Worm (Caenorhabditis elegans) whole organism, young adult: ENCODE data around the gene fbxa-135.

Source experiments
- B0261.1 ChIP-seq: sonication (generic microtip); optimal IDR thresholded peaks from 2 replicates; lab custom pipeline; 2016; ENCODE audit warnings: mild to moderate bottlenecking, missing genetic modification characterization, moderate library complexity, missing compliant biosample characterization
- D2030.7 ChIP-seq: fragments of 200-800 bp; sonication (Bioruptor generic); IDR thresholded peaks from 2 replicates; pipeline ENCODE4 v1.3.6; 2022; ENCODE audit warnings: missing genetic modification reagents, missing genetic modification characterization, missing compliant biosample characterization
- F22D6.2 ChIP-seq: sonication (generic microtip); optimal IDR thresholded peaks from 2 replicates; lab custom pipeline; 2016; ENCODE audit warnings: mild to moderate bottlenecking, missing genetic modification characterization, missing compliant biosample characterization
- F52B5.7 ChIP-seq: sonication (generic microtip); optimal IDR thresholded peaks from 2 replicates; lab custom pipeline; 2016; ENCODE audit warnings: mild to moderate bottlenecking, missing genetic modification characterization, missing compliant biosample characterization
- T07F8.4 ChIP-seq: sonication (generic microtip); optimal IDR thresholded peaks from 2 replicates; lab custom pipeline; 2016; ENCODE audit warnings: mild to moderate bottlenecking, missing genetic modification characterization, moderate library complexity, missing compliant biosample characterization
- Y53F4B.3 ChIP-seq: fragments of 200-800 bp; sonication (Bioruptor generic); IDR thresholded peaks from 2 replicates; pipeline ENCODE4 v1.3.6; 2022; ENCODE audit warnings: missing genetic modification reagents, missing genetic modification characterization, missing compliant biosample characterization
- Y53G8AR.9 ChIP-seq: fragments of 200-800 bp; sonication (Bioruptor generic); conservative IDR thresholded peaks from 2 replicates; pipeline ENCODE4 v1.3.6; 2022; ENCODE audit warnings: missing genetic modification reagents, missing genetic modification characterization, missing compliant biosample characterization
- Y67H2A.10 ChIP-seq: fragments of 200-800 bp; sonication (Bioruptor generic); conservative IDR thresholded peaks from 2 replicates; pipeline ENCODE4 v1.3.6; 2022; ENCODE audit warnings: missing genetic modification reagents, missing genetic modification characterization, missing compliant biosample characterization
- Y79H2A.3 ChIP-seq: fragments of 200-800 bp; sonication (Bioruptor generic); conservative IDR thresholded peaks from 2 replicates; pipeline ENCODE4 v1.3.6; 2022; ENCODE audit warnings: missing genetic modification reagents, missing genetic modification characterization, missing compliant biosample characterization
- atf-7 ChIP-seq: sonication (generic microtip); optimal IDR thresholded peaks from 2 replicates; lab custom pipeline; 2017; ENCODE audit warnings: mild to moderate bottlenecking, missing genetic modification characterization, missing compliant biosample characterization
- attf-6 ChIP-seq: fragments of 200-800 bp; sonication (Bioruptor generic); IDR thresholded peaks from 2 replicates; pipeline ENCODE4 v1.3.6; 2022; ENCODE audit warnings: missing genetic modification reagents, missing genetic modification characterization, missing compliant biosample characterization
- ceh-40 ChIP-seq: fragments of 200-800 bp; sonication (Bioruptor generic); IDR thresholded peaks from 2 replicates; pipeline ENCODE4 v1.3.6; 2022; ENCODE audit warnings: missing genetic modification characterization, missing compliant biosample characterization
- ceh-79 ChIP-seq: sonication (generic microtip); optimal IDR thresholded peaks from 2 replicates; lab custom pipeline; 2017; ENCODE audit warnings: mild to moderate bottlenecking, missing genetic modification characterization, missing compliant biosample characterization
- die-1 ChIP-seq: sonication (generic microtip); optimal IDR thresholded peaks from 2 replicates; lab custom pipeline; 2016; ENCODE audit warnings: missing genotype, mild to moderate bottlenecking, missing genetic modification characterization, missing compliant biosample characterization
- dpl-1 ChIP-seq: fragments of 150-350 bp; optimal IDR thresholded peaks from 2 replicates; lab custom pipeline; 2014; ENCODE audit warnings: missing biosample characterization, missing genetic modification reagents, missing genetic modification characterization
- egl-18 ChIP-seq: fragments of 200-800 bp; sonication (Bioruptor generic); IDR thresholded peaks from 2 replicates; pipeline ENCODE4 v1.3.6; 2022; ENCODE audit warnings: missing genetic modification reagents, missing genetic modification characterization, missing compliant biosample characterization
- him-1 ChIP-seq: sonication (generic microtip); optimal IDR thresholded peaks from 2 replicates; lab custom pipeline; 2016; ENCODE audit warnings: missing genotype, missing genetic modification reagents, missing genetic modification characterization, missing compliant biosample characterization
- hlh-26 ChIP-seq: fragments of 200-800 bp; sonication (Bioruptor generic); conservative IDR thresholded peaks from 2 replicates; pipeline ENCODE4 v1.3.6; 2022; ENCODE audit warnings: missing genetic modification reagents, missing genetic modification characterization, missing compliant biosample characterization
- hmg-1.2 ChIP-seq: fragments of 200-800 bp; sonication (Bioruptor generic); IDR thresholded peaks from 2 replicates; pipeline ENCODE4 v1.3.6; 2022; ENCODE audit warnings: missing genetic modification reagents, missing genetic modification characterization, missing compliant biosample characterization
- hsf-1 ChIP-seq: fragments of 200-800 bp; sonication (Bioruptor generic); IDR thresholded peaks from 2 replicates; pipeline ENCODE4 v1.3.6; 2022; ENCODE audit warnings: missing genetic modification reagents, missing genetic modification characterization, missing compliant biosample characterization
- lin-40 ChIP-seq: sonication (generic microtip); optimal IDR thresholded peaks from 2 replicates; lab custom pipeline; 2016; ENCODE audit warnings: missing genetic modification characterization, mild to moderate bottlenecking, missing compliant biosample characterization, missing genotype, missing genetic modification reagents
- lsy-27 ChIP-seq: sonication (generic microtip); optimal IDR thresholded peaks from 2 replicates; lab custom pipeline; 2017; ENCODE audit warnings: missing genetic modification characterization, mild to moderate bottlenecking, missing compliant biosample characterization, antibody characterized with exemption, missing genotype, borderline replicate concordance; ENCODE audit not compliant: insufficient read depth
- madf-10 ChIP-seq: sonication (generic microtip); optimal IDR thresholded peaks from 2 replicates; lab custom pipeline; 2016; ENCODE audit warnings: mild to moderate bottlenecking, missing genetic modification characterization, missing compliant biosample characterization
- madf-6 ChIP-seq: fragments of 200-800 bp; sonication (Bioruptor generic); IDR thresholded peaks from 2 replicates; pipeline ENCODE4 v1.3.6; 2022; ENCODE audit warnings: missing genetic modification reagents, missing genetic modification characterization, missing compliant biosample characterization
- madf-8 ChIP-seq: fragments of 200-800 bp; sonication (Bioruptor generic); conservative IDR thresholded peaks from 2 replicates; pipeline ENCODE4 v1.3.6; 2022; ENCODE audit warnings: missing genetic modification reagents, missing genetic modification characterization, missing compliant biosample characterization
- mes-4 ChIP-seq: sonication (generic microtip); optimal IDR thresholded peaks from 2 replicates; lab custom pipeline; 2016; ENCODE audit warnings: missing genotype, missing genetic modification characterization, missing compliant biosample characterization
- nhr-120 ChIP-seq: fragments of 200-800 bp; sonication (Bioruptor generic); IDR thresholded peaks from 2 replicates; pipeline ENCODE4 v1.3.6; 2022; ENCODE audit warnings: missing genetic modification characterization, missing compliant biosample characterization
- pbrm-1 ChIP-seq: fragments of 200-800 bp; sonication (Bioruptor generic); IDR thresholded peaks from 2 replicates; pipeline ENCODE4 v1.3.6; 2022; ENCODE audit warnings: missing genetic modification reagents, missing genetic modification characterization, missing compliant biosample characterization
- rcor-1 ChIP-seq: fragments of 200-800 bp; sonication (Bioruptor generic); IDR thresholded peaks from 2 replicates; pipeline ENCODE4 v1.3.6; 2022; ENCODE audit warnings: missing genetic modification reagents, missing genetic modification characterization, missing compliant biosample characterization
- rpc-1 ChIP-seq, 2 experiments: fragments of 150-350 bp in 1 of 2; sonication (generic microtip) in 1 of 2; optimal IDR thresholded peaks; 2 replicates each; lab custom pipeline; 2014 to 2018; ENCODE audit warnings: missing biosample characterization in 1 of 2, missing genetic modification characterization in 1 of 2, missing genetic modification reagents in 1 of 2, missing genotype in 1 of 2
- tbp1 ChIP-seq: fragments of 200-800 bp; sonication (Bioruptor generic); optimal IDR thresholded peaks from 2 replicates; lab custom pipeline; 2018; ENCODE audit warnings: mild to moderate bottlenecking, missing genetic modification characterization, missing compliant biosample characterization
- zim-3 ChIP-seq: sonication (generic microtip); optimal IDR thresholded peaks from 2 replicates; lab custom pipeline; 2017; ENCODE audit warnings: mild to moderate bottlenecking, missing genetic modification characterization, moderate library complexity, missing compliant biosample characterization
- ztf-6 ChIP-seq: fragments of 200-800 bp; sonication (Bioruptor generic); IDR thresholded peaks from 2 replicates; pipeline ENCODE4 v1.3.6; 2022; ENCODE audit warnings: missing genetic modification reagents, missing genetic modification characterization, missing compliant biosample characterization

Gene fbxa-135

ce11 chrV:15361412-15361811 lies 40.7 kb upstream of the fbxa-135 start, which contains the start of gene ech-1.1:
Gene ech-1.1 (minus strand): TSS chrV:15361512.
- 0 out of 2 replicates have a peak, but pooled peaks have one; percentile 45 for TF ChIP-seq hmg-1.2 (GFP tag; lab: Robert Waterston, UW)

DNA sequence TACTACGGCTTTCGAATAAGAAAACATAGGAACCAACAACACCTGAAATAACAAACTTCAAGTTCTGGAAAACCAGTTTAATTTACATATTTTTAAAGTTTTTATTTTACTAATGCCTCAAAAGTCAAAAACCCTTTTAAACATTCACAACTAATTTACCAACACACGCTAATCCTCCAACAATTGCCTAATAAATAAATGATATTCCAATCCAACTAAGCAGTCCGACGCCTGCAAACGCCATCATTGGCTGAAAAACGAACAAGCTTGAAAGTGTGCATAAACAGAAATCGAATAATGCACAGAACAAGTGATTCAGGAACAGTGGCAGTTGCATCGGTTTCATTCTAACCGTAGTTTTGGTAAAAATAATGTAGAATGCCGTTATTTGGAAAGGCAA lies 34.3 kb upstream of the fbxa-135 start:
- TF ChIP-seq madf-6 (GFP tag; lab: Robert Waterston, UW): no peak
- TF ChIP-seq lsy-27 (tag; lab: Kevin White, UChicago): no peak

- TF ChIP-seq madf-8 (no peak), rcor-1 (no peak), Y53F4B.3 (GFP tag; lab: Robert Waterston, UW) (no peak)
Measured at ce11 chrV:15369707-15370106, 32.4 kb upstream of the fbxa-135 start, which contains the start of gene nhr-269. Gene nhr-269 (minus strand): TSS chrV:15369807.

ce11 chrV:15376223-15376622 lies 25.8 kb upstream of the fbxa-135 start, which contains the start of gene srh-52:
Gene srh-52 (minus strand): TSS chrV:15376323.
- TF ChIP-seq Y53F4B.3 (GFP tag; lab: Robert Waterston, UW) (no peak), egl-18 (no peak), zim-3 (tag; lab: Kevin White, UChicago) (no peak), tbp1 (GFP tag; lab: Kevin White, UChicago) (no peak), F52B5.7 (tag; lab: Kevin White, UChicago) (no peak), Y53G8AR.9 (no peak), Y67H2A.10 (GFP tag; lab: Robert Waterston, UW) (no peak), hsf-1 (GFP tag; lab: Robert Waterston, UW) (no peak), D2030.7 (GFP tag; lab: Robert Waterston, UW) (no peak), attf-6 (no peak), atf-7 (tag; lab: Kevin White, UChicago) (no peak), ztf-6 (GFP tag; lab: Robert Waterston, UW) (no peak), hlh-26 (GFP tag; lab: Robert Waterston, UW) (no peak), die-1 (tag; lab: Kevin White, UChicago) (no peak), Y79H2A.3 (GFP tag; lab: Robert Waterston, UW) (no peak)
- TF ChIP-seq, all 124 proteins: peak for 0

- no peak for TF ChIP-seq ceh-79 (tag; lab: Kevin White, UChicago)
- TF ChIP-seq rpc-1 (optimal IDR thresholded peaks at IDR 0.05; lab: Kevin White, UChicago): no peak
- no peak for TF ChIP-seq rpc-1 (tag; optimal IDR thresholded peaks at IDR 0.05; lab: Kevin White, UChicago)
- no peak for TF ChIP-seq mes-4 (tag; lab: Kevin White, UChicago)
- TF ChIP-seq F22D6.2: no peak
- TF ChIP-seq T07F8.4 (tag; lab: Kevin White, UChicago): no peak
Measured at ce11 chrV:15377903-15378302, 24.2 kb upstream of the fbxa-135 start, which contains the start of gene srh-122. Gene srh-122 (minus strand): TSS chrV:15378003.

ce11 chrV:15379817-15380216 lies 22.2 kb upstream of the fbxa-135 start, which contains the start of gene srh-251:
Gene srh-251 (minus strand): TSS chrV:15379917.
- TF ChIP-seq pbrm-1 (no peak), dpl-1 (GFP tag; lab: Kevin White, UChicago) (no peak), mes-4 (tag; lab: Kevin White, UChicago) (no peak), ceh-40 (GFP tag; lab: Robert Waterston, UW) (no peak), him-1 (no peak), madf-10 (tag; lab: Kevin White, UChicago) (no peak), B0261.1 (tag; lab: Kevin White, UChicago) (no peak), lin-40 (tag; lab: Kevin White, UChicago) (no peak), nhr-120 (no peak)
